Fruit fly (Drosophila melanogaster) Kc167 (cell line): ENCODE results near the gene M1BP.

Source experiments
- Sin3A ChIP-seq: fragments of >200 bp; optimal IDR thresholded peaks from 2 replicates; lab custom pipeline; 2018; ENCODE audit warnings: missing external identifiers
- h ChIP-seq: fragments of >200 bp; optimal IDR thresholded peaks from 3 replicates; lab custom pipeline; 2018; ENCODE audit warnings: missing external identifiers
- psq ChIP-seq: fragments of >200 bp; optimal IDR thresholded peaks from 2 replicates; lab custom pipeline; 2017; ENCODE audit warnings: missing external identifiers
- ttk ChIP-seq: sonication (Bioruptor generic); optimal IDR thresholded peaks from 2 replicates; lab custom pipeline; 2017; ENCODE audit warnings: missing external identifiers

DNA sequence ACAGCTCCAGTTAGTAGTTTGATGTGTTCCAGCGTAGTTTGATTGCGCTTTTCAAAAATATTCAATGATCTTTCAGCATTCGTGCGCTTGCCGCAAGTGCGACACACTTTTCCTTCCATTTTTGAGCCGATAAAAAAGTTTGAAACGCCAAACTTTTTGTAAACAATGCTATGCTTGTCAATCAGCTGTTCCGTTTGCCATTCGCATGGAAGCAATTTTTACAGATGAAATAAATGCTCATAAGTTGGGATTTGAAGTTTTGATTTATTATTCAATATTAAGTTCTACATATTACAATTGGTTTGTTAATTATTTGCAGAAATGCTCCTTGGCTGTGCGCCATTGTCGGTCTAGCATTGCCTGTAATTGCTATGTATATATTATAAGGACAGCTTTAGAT, 2.0 kb downstream of the M1BP start, which contains the start of gene ranshi:
- TF ChIP-seq ttk (lab: Kevin White, UChicago): no peak
- TF ChIP-seq psq (lab: Kevin White, UChicago): no peak
- no peak for TF ChIP-seq Sin3A (lab: Kevin White, UChicago)
- no peak for TF ChIP-seq h
